Worm (Caenorhabditis elegans): ENCODE results near the gene Y17G9B.8.
A peak's percentile ranks its signal among the peaks of the same experiment; 100 is the strongest.

Y17G9B.8 gene

ce11 chrIV:4720522-4720921 is 38.1 kb downstream of the Y17G9B.8 start (continued):
- TF ChIP-seq dmd-9 (GFP tag; IDR thresholded peaks at IDR 0.05) (peak; percentile 97), vab-7 (GFP tag; IDR thresholded peaks at IDR 0.05) (peak; percentile 89), arid-1 (GFP tag; conservative IDR thresholded peaks at IDR 0.05) (peak; percentile 90), mxl-2 (GFP tag; conservative IDR thresholded peaks at IDR 0.05) (peak; percentile 65; the same call in 1 of the 2 replicates), dmd-6 (GFP tag; IDR thresholded peaks at IDR 0.05) (peak; percentile 96), Y75B8A.6 (GFP tag; IDR thresholded peaks at IDR 0.05) (peak; percentile 91)

ce11 chrIV:4715785-4716184 is 42.9 kb downstream of the Y17G9B.8 start, which contains the start of gene miro-1:
Gene miro-1 (minus strand): TSS chrIV:4715807.
- TF ChIP-seq lin-38 (GFP tag; IDR thresholded peaks at IDR 0.05) = peak; percentile 85

- TF ChIP-seq aly-2 (tag; optimal IDR thresholded peaks at IDR 0.05) = no peak
- TF ChIP-seq F10B5.3 (tag; optimal IDR thresholded peaks at IDR 0.05) = no peak
- peak; percentile 86 for TF ChIP-seq unc-130 (GFP tag; optimal IDR thresholded peaks at IDR 0.05)
- TF ChIP-seq lsy-2 (tag; optimal IDR thresholded peaks at IDR 0.05) = peak in 1 of 2 experiments; percentile 67
- peak; percentile 25 for TF ChIP-seq rbr-2 (tag; optimal IDR thresholded peaks at IDR 0.05)
- TF ChIP-seq ZK337.2 (GFP tag; IDR thresholded peaks at IDR 0.05) = no peak
- peak; percentile 16 for TF ChIP-seq aha-1 (tag)
- no peak for TF ChIP-seq F49E8.2 (tag; optimal IDR thresholded peaks at IDR 0.05; ENCODE audit: borderline replicate concordance)
- TF ChIP-seq zag-1 (tag; optimal IDR thresholded peaks at IDR 0.05) = no peak
- TF ChIP-seq T26A8.4 (GFP tag; IDR thresholded peaks at IDR 0.05) = no peak
- TF ChIP-seq set-16 (GFP tag; IDR thresholded peaks at IDR 0.05) = no peak
- TF ChIP-seq dmd-8 (GFP tag; IDR thresholded peaks at IDR 0.05) = no peak
- no peak for TF ChIP-seq zfp-3 (GFP tag; conservative IDR thresholded peaks at IDR 0.05)
- TF ChIP-seq F26F4.8 (GFP tag; conservative IDR thresholded peaks at IDR 0.05) = no peak
- no peak for TF ChIP-seq nhr-11 (tag; optimal IDR thresholded peaks at IDR 0.05)
- no peak for TF ChIP-seq nhr-28 (tag; optimal IDR thresholded peaks at IDR 0.05)
- TF ChIP-seq T20F7.1 (GFP tag; optimal IDR thresholded peaks at IDR 0.05) = no peak
- TF ChIP-seq daf-16 (GFP tag; optimal IDR thresholded peaks at IDR 0.05) = no peak
- TF ChIP-seq daf-16 (tag; optimal IDR thresholded peaks at IDR 0.05) = no peak
- TF ChIP-seq dve-1 (tag; optimal IDR thresholded peaks at IDR 0.05; ENCODE audit: insufficient read depth) = peak; percentile 17
- no peak for TF ChIP-seq nhr-48 (tag; optimal IDR thresholded peaks at IDR 0.05)
- TF ChIP-seq unc-62 (GFP tag; optimal IDR thresholded peaks at IDR 0.05 in 1 of 2) = peak in 1 of 2 experiments; percentile 91
- TF ChIP-seq unc-62 (tag; optimal IDR thresholded peaks at IDR 0.05) = no peak
- TF ChIP-seq lin-29 (GFP tag; IDR thresholded peaks at IDR 0.05) = no peak
- no peak for TF ChIP-seq nhr-77 (tag; optimal IDR thresholded peaks at IDR 0.05)
- peak in 1 of 2 experiments; percentile 76 for TF ChIP-seq hif-1 (tag; optimal IDR thresholded peaks at IDR 0.05)
- no peak for TF ChIP-seq php-3 (GFP tag; IDR thresholded peaks at IDR 0.05)
- no peak for TF ChIP-seq madf-9 (GFP tag; conservative IDR thresholded peaks at IDR 0.05)
- TF ChIP-seq fos-1 (tag; optimal IDR thresholded peaks at IDR 0.05) = no peak
- TF ChIP-seq lin-38 (GFP tag; IDR thresholded peaks at IDR 0.05) = peak; percentile 54
- no peak for TF ChIP-seq daf-8 (GFP tag; IDR thresholded peaks at IDR 0.05)
- TF ChIP-seq mes-2 (tag; optimal IDR thresholded peaks at IDR 0.05; ENCODE audit: poor library complexity, severe bottlenecking) = peak; percentile 92
- no peak for TF ChIP-seq pqm-1 (tag; optimal IDR thresholded peaks at IDR 0.05)
- TF ChIP-seq nhr-102 (tag; optimal IDR thresholded peaks at IDR 0.05) = no peak
Observed at ce11 chrIV:4712376-4712775, 46.3 kb downstream of the Y17G9B.8 start, which contains the start of gene yars-2. Gene yars-2 (minus strand): TSS chrIV:4712624.

Measured in whole organism, L4 larva.